Worm (Caenorhabditis elegans) whole organism, young adult: ENCODE results near the gene Y16B4A.2.

ENCODE experiments used
- F22D6.2 ChIP-seq: sonication (generic microtip); optimal IDR thresholded peaks from 2 replicates; lab custom pipeline; 2016; ENCODE audit warnings: mild to moderate bottlenecking, missing genetic modification characterization, missing compliant biosample characterization
- F23B12.7 ChIP-seq: sonication (generic microtip); optimal IDR thresholded peaks from 2 replicates; lab custom pipeline; 2017; ENCODE audit warnings: missing genetic modification characterization, mild to moderate bottlenecking, missing compliant biosample characterization, antibody characterized with exemption, moderate library complexity; ENCODE audit not compliant: insufficient read depth
- F57A8.1 ChIP-seq: fragments of 200-800 bp; sonication (Bioruptor generic); optimal IDR thresholded peaks from 2 replicates; lab custom pipeline; 2018; ENCODE audit warnings: mild to moderate bottlenecking, missing genetic modification characterization, moderate library complexity, missing compliant biosample characterization
- K11D2.4 ChIP-seq: fragments of 200-800 bp; sonication (Bioruptor generic); IDR thresholded peaks from 2 replicates; pipeline ENCODE4 v1.3.6; 2022; ENCODE audit warnings: missing genetic modification reagents, missing genetic modification characterization, missing compliant biosample characterization
- K12H6.12 ChIP-seq: fragments of 200-800 bp; sonication (Bioruptor generic); optimal IDR thresholded peaks from 2 replicates; lab custom pipeline; 2018; ENCODE audit warnings: mild to moderate bottlenecking, missing genetic modification characterization, missing compliant biosample characterization
- Y79H2A.3 ChIP-seq: fragments of 200-800 bp; sonication (Bioruptor generic); conservative IDR thresholded peaks from 2 replicates; pipeline ENCODE4 v1.3.6; 2022; ENCODE audit warnings: missing genetic modification reagents, missing genetic modification characterization, missing compliant biosample characterization
- Y95B8A.8 ChIP-seq: fragments of 200-800 bp; sonication (Bioruptor generic); IDR thresholded peaks from 2 replicates; pipeline ENCODE4 v1.3.6; 2022; ENCODE audit warnings: missing genetic modification reagents, missing genetic modification characterization, missing compliant biosample characterization
- ZK185.1 ChIP-seq: sonication (generic microtip); optimal IDR thresholded peaks from 2 replicates; lab custom pipeline; 2016; ENCODE audit warnings: mild to moderate bottlenecking, missing genetic modification characterization, missing compliant biosample characterization; ENCODE audit not compliant: poor library complexity, severe bottlenecking
- akir-1 ChIP-seq: fragments of 200-800 bp; sonication (Bioruptor generic); optimal IDR thresholded peaks from 2 replicates; lab custom pipeline; 2018; ENCODE audit warnings: mild to moderate bottlenecking, missing genetic modification characterization, moderate library complexity, missing compliant biosample characterization
- atf-7 ChIP-seq: sonication (generic microtip); optimal IDR thresholded peaks from 2 replicates; lab custom pipeline; 2017; ENCODE audit warnings: mild to moderate bottlenecking, missing genetic modification characterization, missing compliant biosample characterization
- attf-5 ChIP-seq: fragments of 200-800 bp; sonication (Bioruptor generic); optimal IDR thresholded peaks from 2 replicates; lab custom pipeline; 2018; ENCODE audit warnings: mild to moderate bottlenecking, missing genetic modification characterization, missing compliant biosample characterization
- cebp-1 ChIP-seq, 2 experiments: fragments of 200-800 bp in 1 of 2; sonication (Bioruptor generic) in 1 of 2; sonication (generic microtip) in 1 of 2; IDR thresholded peaks in 1 of 2; optimal IDR thresholded peaks in 1 of 2; 2 replicates each; pipeline versions ENCODE4 v1.3.6 to Lab custom; 2017 to 2022; ENCODE audit warnings: missing compliant biosample characterization in 2 of 2, missing genetic modification characterization in 2 of 2, mild to moderate bottlenecking in 1 of 2, missing genetic modification reagents in 1 of 2, moderate library complexity in 1 of 2
- ceh-27 ChIP-seq: fragments of 200-800 bp; sonication (Bioruptor generic); optimal IDR thresholded peaks from 2 replicates; lab custom pipeline; 2018; ENCODE audit warnings: mild to moderate bottlenecking, missing genetic modification characterization, moderate library complexity, missing compliant biosample characterization
- ceh-40 ChIP-seq: fragments of 200-800 bp; sonication (Bioruptor generic); IDR thresholded peaks from 2 replicates; pipeline ENCODE4 v1.3.6; 2022; ENCODE audit warnings: missing genetic modification characterization, missing compliant biosample characterization
- ceh-91 ChIP-seq: fragments of 200-800 bp; sonication (Bioruptor generic); IDR thresholded peaks from 2 replicates; pipeline ENCODE4 v1.3.6; 2022; ENCODE audit warnings: missing genetic modification reagents, missing genetic modification characterization, missing compliant biosample characterization
- chd-7 ChIP-seq: sonication (generic microtip); optimal IDR thresholded peaks from 2 replicates; lab custom pipeline; 2016; ENCODE audit warnings: mild to moderate bottlenecking, missing genetic modification characterization, moderate library complexity, missing compliant biosample characterization
- dox-1 ChIP-seq: fragments of 200-800 bp; sonication (Bioruptor generic); IDR thresholded peaks from 2 replicates; pipeline ENCODE4 v1.3.6; 2022; ENCODE audit warnings: missing genetic modification reagents, missing genetic modification characterization, missing compliant biosample characterization
- efl-1 ChIP-seq: fragments of 150-350 bp; optimal IDR thresholded peaks from 2 replicates; lab custom pipeline; 2014; ENCODE audit warnings: missing biosample characterization, missing genetic modification reagents, missing genetic modification characterization
- egrh-3 ChIP-seq: fragments of 200-800 bp; sonication (Bioruptor generic); IDR thresholded peaks from 2 replicates; pipeline ENCODE4 v1.3.6; 2022; ENCODE audit warnings: missing genetic modification reagents, missing genetic modification characterization, missing compliant biosample characterization
- gei-17 ChIP-seq: fragments of 200-800 bp; sonication (Bioruptor generic); optimal IDR thresholded peaks from 2 replicates; lab custom pipeline; 2018; ENCODE audit warnings: mild to moderate bottlenecking, missing genetic modification characterization, missing compliant biosample characterization
- hmg-1.2 ChIP-seq: fragments of 200-800 bp; sonication (Bioruptor generic); IDR thresholded peaks from 2 replicates; pipeline ENCODE4 v1.3.6; 2022; ENCODE audit warnings: missing genetic modification reagents, missing genetic modification characterization, missing compliant biosample characterization
- lag-1 ChIP-seq: fragments of 200-800 bp; sonication (Bioruptor generic); IDR thresholded peaks from 2 replicates; pipeline ENCODE4 v1.3.6; 2022; ENCODE audit warnings: missing genetic modification reagents, missing genetic modification characterization, missing compliant biosample characterization
- let-607 ChIP-seq, 2 experiments: fragments of 200-800 bp in 1 of 2; sonication (Bioruptor generic) in 1 of 2; sonication (generic microtip) in 1 of 2; optimal IDR thresholded peaks; 2 replicates each; lab custom pipeline; 2016 to 2018; ENCODE audit warnings: mild to moderate bottlenecking in 2 of 2, missing compliant biosample characterization in 2 of 2, missing genetic modification characterization in 2 of 2, moderate library complexity in 2 of 2, missing genotype in 1 of 2
- lin-35 ChIP-seq, 3 experiments: fragments of 150-350 bp in 2 of 3; sonication (generic microtip) in 1 of 3; optimal IDR thresholded peaks; 2 replicates each; lab custom pipeline; 2014 to 2018; ENCODE audit warnings: missing biosample characterization in 3 of 3, missing genetic modification characterization in 3 of 3, missing genetic modification reagents in 3 of 3
- lin-40 ChIP-seq: sonication (generic microtip); optimal IDR thresholded peaks from 2 replicates; lab custom pipeline; 2016; ENCODE audit warnings: missing genetic modification characterization, mild to moderate bottlenecking, missing compliant biosample characterization, missing genotype, missing genetic modification reagents
- madf-10 ChIP-seq: sonication (generic microtip); optimal IDR thresholded peaks from 2 replicates; lab custom pipeline; 2016; ENCODE audit warnings: mild to moderate bottlenecking, missing genetic modification characterization, missing compliant biosample characterization
- madf-8 ChIP-seq: fragments of 200-800 bp; sonication (Bioruptor generic); conservative IDR thresholded peaks from 2 replicates; pipeline ENCODE4 v1.3.6; 2022; ENCODE audit warnings: missing genetic modification reagents, missing genetic modification characterization, missing compliant biosample characterization
- mcd-1 ChIP-seq: fragments of 200-800 bp; sonication (Bioruptor generic); IDR thresholded peaks from 2 replicates; pipeline ENCODE4 v1.3.6; 2022; ENCODE audit warnings: missing genetic modification reagents, missing genetic modification characterization, missing compliant biosample characterization
- nhr-80 ChIP-seq: sonication (generic microtip); optimal IDR thresholded peaks from 2 replicates; lab custom pipeline; 2016; ENCODE audit warnings: missing genetic modification characterization, missing compliant biosample characterization
- nhr-90 ChIP-seq: sonication (generic microtip); optimal IDR thresholded peaks from 2 replicates; lab custom pipeline; 2016; ENCODE audit warnings: missing genotype, mild to moderate bottlenecking, missing genetic modification characterization, missing compliant biosample characterization
- pha-4 ChIP-seq: fragments of 150-350 bp; sonication (generic microtip); optimal IDR thresholded peaks from 2 replicates; lab custom pipeline; 2014; ENCODE audit warnings: missing biosample characterization, missing genetic modification reagents, missing genetic modification characterization
- rcor-1 ChIP-seq: fragments of 200-800 bp; sonication (Bioruptor generic); IDR thresholded peaks from 2 replicates; pipeline ENCODE4 v1.3.6; 2022; ENCODE audit warnings: missing genetic modification reagents, missing genetic modification characterization, missing compliant biosample characterization
- rpc-1 ChIP-seq, 2 experiments: fragments of 150-350 bp in 1 of 2; sonication (generic microtip) in 1 of 2; optimal IDR thresholded peaks; 2 replicates each; lab custom pipeline; 2014 to 2018; ENCODE audit warnings: missing biosample characterization in 1 of 2, missing genetic modification characterization in 1 of 2, missing genetic modification reagents in 1 of 2, missing genotype in 1 of 2
- snpc-3.4 ChIP-seq: sonication (generic microtip); optimal IDR thresholded peaks from 2 replicates; lab custom pipeline; 2017; ENCODE audit warnings: missing genetic modification characterization, mild to moderate bottlenecking, missing compliant biosample characterization, antibody characterized with exemption, moderate library complexity, missing genotype, missing genetic modification reagents
- snpc-4 ChIP-seq, 5 experiments: fragments of 150-350 bp in 1 of 5; sonication (generic microtip) in 4 of 5; optimal IDR thresholded peaks; 2 replicates each; lab custom pipeline; 2014 to 2018; ENCODE audit warnings: missing genetic modification characterization in 5 of 5, missing biosample characterization in 3 of 5, antibody characterized with exemption in 2 of 5, mild to moderate bottlenecking in 2 of 5, missing compliant biosample characterization in 2 of 5, missing genotype in 2 of 5, moderate library complexity in 2 of 5, missing genetic modification reagents in 1 of 5
- somi-1 ChIP-seq: fragments of 200-800 bp; sonication (Bioruptor generic); optimal IDR thresholded peaks from 2 replicates; lab custom pipeline; 2018; ENCODE audit warnings: mild to moderate bottlenecking, missing genetic modification characterization, missing compliant biosample characterization
- tlf-1 ChIP-seq: fragments of 200-800 bp; sonication (Bioruptor generic); optimal IDR thresholded peaks from 2 replicates; lab custom pipeline; 2018; ENCODE audit warnings: mild to moderate bottlenecking, missing genetic modification characterization, missing compliant biosample characterization
- unc-62 ChIP-seq: fragments of 150-350 bp; optimal IDR thresholded peaks from 2 replicates; lab custom pipeline; 2014; ENCODE audit warnings: missing biosample characterization, missing genetic modification reagents, missing genetic modification characterization
- zfh-2 ChIP-seq: fragments of 200-800 bp; sonication (Bioruptor generic); conservative IDR thresholded peaks from 2 replicates; pipeline ENCODE4 v1.3.6; 2022; ENCODE audit warnings: missing genetic modification reagents, missing genetic modification characterization, missing compliant biosample characterization
- ztf-18 ChIP-seq: sonication (generic microtip); optimal IDR thresholded peaks from 2 replicates; lab custom pipeline; 2016; ENCODE audit warnings: missing genotype, mild to moderate bottlenecking, missing genetic modification characterization, missing compliant biosample characterization
- ztf-22 ChIP-seq: fragments of 200-800 bp; sonication (Bioruptor generic); optimal IDR thresholded peaks from 2 replicates; lab custom pipeline; 2018; ENCODE audit warnings: mild to moderate bottlenecking, missing genetic modification characterization, moderate library complexity, missing compliant biosample characterization
- ztf-26 ChIP-seq: sonication (generic microtip); optimal IDR thresholded peaks from 2 replicates; lab custom pipeline; 2017; ENCODE audit warnings: missing genetic modification characterization, missing compliant biosample characterization
- ztf-6 ChIP-seq: fragments of 200-800 bp; sonication (Bioruptor generic); IDR thresholded peaks from 2 replicates; pipeline ENCODE4 v1.3.6; 2022; ENCODE audit warnings: missing genetic modification reagents, missing genetic modification characterization, missing compliant biosample characterization

The Y16B4A.2 gene

DNA sequence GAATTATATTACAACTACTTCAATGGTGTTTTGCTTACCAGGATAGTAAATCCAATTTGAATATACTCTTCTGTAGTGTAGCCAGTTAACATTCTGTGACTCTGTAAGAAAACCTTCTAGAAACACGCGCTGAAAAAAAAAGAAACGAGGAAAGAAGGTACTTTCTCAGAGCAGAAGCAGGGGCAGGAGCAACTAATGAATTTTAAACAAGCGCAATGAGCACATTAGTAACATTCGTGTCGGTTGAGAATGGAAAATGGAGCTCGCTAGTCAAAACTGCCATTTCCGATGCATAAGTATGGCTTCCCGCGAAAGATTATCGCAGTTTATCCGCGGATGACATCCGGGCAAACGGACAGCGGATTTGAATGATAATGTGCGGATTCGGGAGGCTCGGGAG, 19.7 kb downstream of the Y16B4A.2 start, which contains the start of gene C05G5.3:
Gene C05G5.3 (minus strand): TSS at position 101 of the 400 bp plus-strand sequence.
- no peak for TF ChIP-seq dox-1 (GFP tag; lab: Robert Waterston, UW)
- 0 out of 2 replicates have a peak, but pooled peaks have one; percentile 7 for TF ChIP-seq zfh-2 (GFP tag; lab: Robert Waterston, UW)
- no peak for TF ChIP-seq ztf-22 (GFP tag; lab: Kevin White, UChicago)
- no peak for TF ChIP-seq somi-1
- no peak for TF ChIP-seq ceh-91 (GFP tag; lab: Robert Waterston, UW)
- TF ChIP-seq, all 124 proteins: peak for 1

DNA sequence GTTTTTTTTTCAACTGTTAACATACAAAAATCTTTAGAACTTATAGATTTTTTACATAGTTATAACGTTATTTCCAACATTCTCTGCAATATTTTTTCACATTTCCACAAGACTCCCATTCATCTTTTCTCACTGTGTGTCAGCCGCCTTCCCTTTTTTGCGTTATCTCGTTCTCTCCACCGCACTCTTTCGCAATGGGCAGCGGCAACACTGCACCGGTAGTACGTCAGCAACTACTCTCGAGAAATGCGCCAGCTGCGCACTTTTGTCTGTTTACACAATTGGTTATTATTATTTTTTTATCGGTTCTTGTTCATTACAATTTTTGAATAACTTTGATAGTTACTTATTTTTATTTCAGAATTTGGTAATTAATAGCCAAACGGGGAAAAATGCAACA, 24.7 kb downstream of the Y16B4A.2 start, which contains the start of gene C05G5.2:
Gene C05G5.2 (plus strand): TSS at position 356 of the 400 bp plus-strand sequence.
- peak; percentile 98 for TF ChIP-seq zfh-2 (GFP tag; lab: Robert Waterston, UW)
- TF ChIP-seq tlf-1 (GFP tag; lab: Kevin White, UChicago), result peak; percentile 26
- no peak for TF ChIP-seq ceh-40 (GFP tag; lab: Robert Waterston, UW)
- TF ChIP-seq unc-62 (GFP tag; lab: Kevin White, UChicago), result peak; percentile 73
- peak; percentile 4 for TF ChIP-seq F57A8.1 (GFP tag; lab: Kevin White, UChicago)
- peak; percentile 95 for TF ChIP-seq dox-1 (GFP tag; lab: Robert Waterston, UW)
- TF ChIP-seq cebp-1 (GFP tag; IDR thresholded peaks at IDR 0.05; lab: Robert Waterston, UW), result peak; percentile 99
- peak; percentile 100 for TF ChIP-seq cebp-1 (tag; optimal IDR thresholded peaks at IDR 0.05; lab: Kevin White, UChicago)
- TF ChIP-seq ztf-22 (GFP tag; lab: Kevin White, UChicago), result peak; percentile 10
- TF ChIP-seq ztf-18 (tag; lab: Kevin White, UChicago), result peak; percentile 96
- no peak for TF ChIP-seq lag-1
- TF ChIP-seq madf-8 (GFP tag; lab: Robert Waterston, UW), result no peak
- peak; percentile 57 for TF ChIP-seq egrh-3 (GFP tag; lab: Robert Waterston, UW)
- 0 out of 2 replicates have a peak, but pooled peaks have one; percentile 46 for TF ChIP-seq Y95B8A.8 (GFP tag; lab: Robert Waterston, UW)
- peak; percentile 64 for TF ChIP-seq madf-10 (tag; lab: Kevin White, UChicago)
- peak; percentile 96 for TF ChIP-seq attf-5 (GFP tag; lab: Kevin White, UChicago)
- TF ChIP-seq ZK185.1 (tag; lab: Kevin White, UChicago), result peak; percentile 73
- TF ChIP-seq lin-35 (GFP tag; optimal IDR thresholded peaks at IDR 0.05; lab: Kevin White, UChicago), result peak in 1 of 3 experiments; percentile 78
- TF ChIP-seq hmg-1.2 (GFP tag; lab: Robert Waterston, UW), result peak; percentile 56; the same call in 1 of the 2 replicates
- TF ChIP-seq lin-40 (tag; lab: Kevin White, UChicago), result peak; percentile 90
- TF ChIP-seq gei-17, result peak; percentile 41
- no peak for TF ChIP-seq snpc-3.4 (tag; lab: Kevin White, UChicago)
- TF ChIP-seq let-607 (tag; optimal IDR thresholded peaks at IDR 0.05; lab: Kevin White, UChicago), result peak; percentile 66 to 75
- peak; percentile 92 for TF ChIP-seq ceh-27 (GFP tag; lab: Kevin White, UChicago)
- no peak for TF ChIP-seq rpc-1 (optimal IDR thresholded peaks at IDR 0.05; lab: Kevin White, UChicago)
- no peak for TF ChIP-seq rpc-1 (tag; optimal IDR thresholded peaks at IDR 0.05; lab: Kevin White, UChicago)
- TF ChIP-seq chd-7 (tag; lab: Kevin White, UChicago), result no peak
- no peak for TF ChIP-seq Y79H2A.3 (GFP tag; lab: Robert Waterston, UW)
- TF ChIP-seq nhr-80 (tag; lab: Kevin White, UChicago), result peak; percentile 100
- TF ChIP-seq F23B12.7 (tag; lab: Kevin White, UChicago), result peak; percentile 61
- peak; percentile 74 for TF ChIP-seq mcd-1 (GFP tag; lab: Robert Waterston, UW)
- peak; percentile 86 for TF ChIP-seq K11D2.4 (GFP tag; lab: Robert Waterston, UW)
- TF ChIP-seq nhr-90 (tag; lab: Kevin White, UChicago), result peak; percentile 50
- TF ChIP-seq snpc-4 (GFP tag; optimal IDR thresholded peaks at IDR 0.05; lab: Kevin White, UChicago), result peak; percentile 53
- TF ChIP-seq snpc-4 (tag; optimal IDR thresholded peaks at IDR 0.05; lab: Kevin White, UChicago), result peak; percentile 74 to 83 (median 79)
- no peak for TF ChIP-seq akir-1 (GFP tag; lab: Kevin White, UChicago)
- 0 out of 2 replicates have a peak, but pooled peaks have one; percentile 38 for TF ChIP-seq rcor-1
- no peak for TF ChIP-seq ztf-6 (GFP tag; lab: Robert Waterston, UW)
- peak; percentile 30 for TF ChIP-seq atf-7 (tag; lab: Kevin White, UChicago)
- peak; percentile 15 for TF ChIP-seq F22D6.2 (tag; lab: Kevin White, UChicago)
- TF ChIP-seq pha-4 (tag; lab: Kevin White, UChicago), result peak; percentile 91
- peak; percentile 1 for TF ChIP-seq efl-1 (GFP tag; lab: Kevin White, UChicago)
- TF ChIP-seq K12H6.12 (tag; lab: Kevin White, UChicago), result peak; percentile 84
- TF ChIP-seq ztf-26 (tag; lab: Kevin White, UChicago), result peak; percentile 70
